Worm (Caenorhabditis elegans): Measurements from ENCODE around the gene Y43F8B.18.

ce11 chrV:19529168-19529567 is 43.4 kb downstream of the Y43F8B.18 start:
- TF ChIP-seq flt-1 (GFP tag; IDR thresholded peaks at IDR 0.05), result no peak
- no peak for TF ChIP-seq scrt-1 (GFP tag; IDR thresholded peaks at IDR 0.05)
- TF ChIP-seq ets-7 (tag; optimal IDR thresholded peaks at IDR 0.05), result no peak
- no peak for TF ChIP-seq tra-4 (tag; optimal IDR thresholded peaks at IDR 0.05)
- no peak for TF ChIP-seq ama-1 (optimal IDR thresholded peaks at IDR 0.05)
- no peak for TF ChIP-seq aly-1 (tag; optimal IDR thresholded peaks at IDR 0.05)
- no peak for TF ChIP-seq hnd-1 (tag; optimal IDR thresholded peaks at IDR 0.05)
- peak; percentile 42 for TF ChIP-seq hmg-4 (GFP tag; optimal IDR thresholded peaks at IDR 0.05)
- TF ChIP-seq B0310.2 (tag; optimal IDR thresholded peaks at IDR 0.05), result no peak
- TF ChIP-seq pes-1 (GFP tag; IDR thresholded peaks at IDR 0.05), result no peak
- no peak for TF ChIP-seq ceh-36 (tag; optimal IDR thresholded peaks at IDR 0.05)
- no peak for TF ChIP-seq tbx-37 (GFP tag; conservative IDR thresholded peaks at IDR 0.05)

All from whole organism, early embryonic.